Fruit fly (Drosophila melanogaster): ENCODE measurements around the gene CG13022.
A peak's percentile ranks its signal among the peaks of the same experiment; 100 is the strongest.

Gene CG13022

DNA sequence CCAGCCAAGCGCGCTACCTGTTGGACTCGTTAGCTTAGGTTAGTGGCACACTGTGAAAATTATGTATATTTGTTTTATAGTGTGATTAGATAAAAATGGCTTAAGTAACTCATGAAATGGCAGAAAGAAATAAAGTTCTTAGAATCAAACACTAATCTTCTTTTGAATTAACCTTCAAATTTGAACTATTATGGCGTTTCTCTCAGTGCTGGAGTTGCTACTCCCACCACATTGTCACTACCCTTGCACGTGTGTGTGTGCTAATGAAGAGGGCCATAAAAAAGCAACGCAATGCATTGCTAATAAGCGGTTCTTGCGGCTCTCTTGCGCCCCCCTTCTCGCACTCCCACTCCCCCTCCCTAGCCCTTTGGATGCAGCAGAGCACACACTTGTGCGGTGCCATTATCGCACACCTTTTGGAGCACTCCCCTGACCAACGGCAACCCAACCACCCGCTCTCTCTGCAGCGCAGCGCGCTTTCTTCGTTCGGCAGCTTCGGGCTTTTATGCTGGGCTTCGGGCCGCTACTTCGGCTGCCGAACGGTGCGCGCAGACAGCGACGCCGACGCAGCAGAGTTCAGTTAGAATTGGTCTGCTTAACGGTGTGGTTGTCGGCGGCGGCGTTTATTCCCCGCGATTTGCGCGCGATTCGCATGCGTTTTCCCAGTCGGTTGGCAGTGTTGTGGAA lies 48.0 kb downstream of the CG13022 start (continued):
- peak; percentile 85 for TF ChIP-seq achi (GFP tag; optimal IDR thresholded peaks at IDR 0.05)
- TF ChIP-seq CG10631 (GFP tag; optimal IDR thresholded peaks at IDR 0.05): peak; percentile 90
- TF ChIP-seq Sox102F (GFP tag; optimal IDR thresholded peaks at IDR 0.05): peak; percentile 75
- TF ChIP-seq Hr38 (GFP tag; optimal IDR thresholded peaks at IDR 0.05): no peak
- TF ChIP-seq CG16779 (tag; optimal IDR thresholded peaks at IDR 0.05): peak; percentile 74
- TF ChIP-seq CG6276 (GFP tag; optimal IDR thresholded peaks at IDR 0.05): peak; percentile 76
- peak; percentile 77 for TF ChIP-seq Smox (GFP tag; optimal IDR thresholded peaks at IDR 0.05)
- TF ChIP-seq svp (GFP tag): peak; percentile 92
- peak; percentile 89 for TF ChIP-seq CG6792 (GFP tag; optimal IDR thresholded peaks at IDR 0.05)
- TF ChIP-seq CG15336 (GFP tag; IDR thresholded peaks at IDR 0.05): peak; percentile 92
- TF ChIP-seq OdsH (GFP tag; optimal IDR thresholded peaks at IDR 0.05): peak; percentile 89
- TF ChIP-seq Gug (GFP tag; IDR thresholded peaks at IDR 0.05): peak; percentile 90
- peak; percentile 71 for TF ChIP-seq CG10669 (GFP tag; optimal IDR thresholded peaks at IDR 0.05)
- peak; percentile 92 for TF ChIP-seq CG32006 (GFP tag; optimal IDR thresholded peaks at IDR 0.05)
- TF ChIP-seq lz (GFP tag; optimal IDR thresholded peaks at IDR 0.05): peak; percentile 88
- TF ChIP-seq CG4318 (GFP tag; optimal IDR thresholded peaks at IDR 0.05): peak; percentile 85
- peak; percentile 68 for TF ChIP-seq Sox15 (GFP tag; optimal IDR thresholded peaks at IDR 0.05)
- peak; percentile 95 for TF ChIP-seq CG6163 (GFP tag; IDR thresholded peaks at IDR 0.05)
- TF ChIP-seq CG11294 (GFP tag; IDR thresholded peaks at IDR 0.05): peak; percentile 67
- peak; percentile 70 for TF ChIP-seq CG6808 (GFP tag; optimal IDR thresholded peaks at IDR 0.05)

DNA sequence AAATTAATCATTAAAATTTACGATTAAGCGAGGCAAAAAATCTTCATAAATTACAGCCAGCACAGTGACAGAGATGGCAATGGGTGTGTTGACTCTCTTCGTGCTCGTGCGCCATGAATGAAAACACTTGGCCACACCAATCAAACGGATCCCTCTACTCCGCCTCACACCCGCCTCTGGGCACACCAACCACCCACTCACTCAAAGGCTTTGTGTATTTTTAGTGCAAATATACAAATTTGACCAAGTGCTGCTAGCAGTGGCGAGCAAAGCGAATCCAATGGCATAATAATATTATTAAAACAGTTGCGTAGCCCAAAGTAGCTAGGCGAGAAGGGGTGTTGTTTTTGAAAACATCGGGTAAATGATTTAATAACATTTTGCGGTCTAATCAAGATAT lies 49.2 kb downstream of the CG13022 start:
- TF ChIP-seq fkh (GFP tag; optimal IDR thresholded peaks at IDR 0.05) (peak; percentile 72), vri (GFP tag; optimal IDR thresholded peaks at IDR 0.05) (peak; percentile 15), Sox14 (GFP tag; optimal IDR thresholded peaks at IDR 0.05) (no peak), CG11762 (GFP tag; optimal IDR thresholded peaks at IDR 0.05; ENCODE audit: insufficient read depth) (no peak), dsx (GFP tag; optimal IDR thresholded peaks at IDR 0.05; ENCODE audit: poor library complexity, severe bottlenecking) (no peak)

Measured in whole organism, prepupa.